3 worm cellular contexts compared by ENCODE assay signal in the genomic region with DNA sequence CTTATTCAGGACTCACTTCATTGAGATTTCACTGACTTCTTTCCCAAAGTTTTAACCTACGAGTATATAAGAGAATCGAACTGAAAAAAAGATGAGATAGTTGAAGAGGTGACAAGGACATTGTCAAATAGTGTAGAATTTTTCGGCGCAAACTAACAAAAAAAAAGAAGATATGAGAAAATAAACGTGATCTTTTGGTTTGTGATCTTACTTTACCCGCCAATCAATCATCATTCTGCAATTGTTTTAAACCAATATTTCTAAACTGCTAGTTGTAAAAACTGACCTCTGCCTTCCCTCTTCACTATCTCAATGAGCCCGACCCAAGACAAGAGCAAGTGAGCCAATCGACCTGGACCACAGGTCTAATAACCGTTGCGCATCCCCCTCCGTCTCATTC.
TF ChIP-seq lines count a peak whose summit lies in the region.

No protein-coding gene starts in this region.

TF ChIP-seq in whole organism, L1 larva, 84 proteins besides CTCF, POLR2A, EP300 and RAD21:
- TF ChIP-seq jun-1 (tag; optimal IDR thresholded peaks at IDR 0.05; lab: Kevin White, UChicago) (no peak), pax-3 (tag; optimal IDR thresholded peaks at IDR 0.05; lab: Kevin White, UChicago) (no peak), nhr-85 (tag; lab: Kevin White, UChicago) (peak; percentile 85), sptf-1 (tag; optimal IDR thresholded peaks at IDR 0.05; lab: Kevin White, UChicago) (no peak), lin-35 (GFP tag; optimal IDR thresholded peaks at IDR 0.05; lab: Kevin White, UChicago) (no peak), sox-4 (tag; optimal IDR thresholded peaks at IDR 0.05; lab: Kevin White, UChicago) (no peak), nhr-76 (tag; optimal IDR thresholded peaks at IDR 0.05; lab: Kevin White, UChicago) (no peak), ama-1 (optimal IDR thresholded peaks at IDR 0.05; lab: Kevin White, UChicago) (no peak), lin-14 (GFP tag; optimal IDR thresholded peaks at IDR 0.05; lab: Kevin White, UChicago) (peak; percentile 26), nhr-90 (tag; optimal IDR thresholded peaks at IDR 0.05; lab: Kevin White, UChicago; ENCODE audit: poor library complexity) (peak; percentile 9), nhr-19 (GFP tag; conservative IDR thresholded peaks at IDR 0.05; lab: Robert Waterston, UW) (0 out of 2 replicates have a peak, but pooled peaks have one; percentile 3), nhr-71 (tag; optimal IDR thresholded peaks at IDR 0.05; lab: Kevin White, UChicago) (peak; percentile 3), swsn-7 (tag; optimal IDR thresholded peaks at IDR 0.05; lab: Kevin White, UChicago) (no peak), egl-13 (tag; optimal IDR thresholded peaks at IDR 0.05; lab: Kevin White, UChicago) (no peak), nhr-28 (tag; optimal IDR thresholded peaks at IDR 0.05; lab: Kevin White, UChicago) (no peak), tbx-2 (tag; optimal IDR thresholded peaks at IDR 0.05; lab: Kevin White, UChicago) (peak; percentile 1), lir-3 (tag; optimal IDR thresholded peaks at IDR 0.05; lab: Kevin White, UChicago; ENCODE audit: poor library complexity) (no peak), nhr-20 (tag; optimal IDR thresholded peaks at IDR 0.05; lab: Kevin White, UChicago) (peak; percentile 46), dpl-1 (GFP tag; optimal IDR thresholded peaks at IDR 0.05; lab: Kevin White, UChicago) (no peak), nhr-47 (tag; optimal IDR thresholded peaks at IDR 0.05; lab: Kevin White, UChicago) (no peak), rnt-1 (tag; optimal IDR thresholded peaks at IDR 0.05; lab: Kevin White, UChicago) (no peak), skn-1 (tag; optimal IDR thresholded peaks at IDR 0.05; lab: Kevin White, UChicago) (no peak)
TF ChIP-seq in whole organism, L1 larva: peak in this region for 7.

TF ChIP-seq in whole organism, L2 larva, 48 proteins besides CTCF, POLR2A, EP300 and RAD21:
- TF ChIP-seq nhr-77 (tag; optimal IDR thresholded peaks at IDR 0.05; lab: Kevin White, UChicago) (no peak), sma-9 (GFP tag; optimal IDR thresholded peaks at IDR 0.05; lab: Kevin White, UChicago) (peak; percentile 28), sma-9 (tag; optimal IDR thresholded peaks at IDR 0.05; lab: Kevin White, UChicago) (no peak)

TF ChIP-seq in whole organism, young adult, 124 proteins besides CTCF, POLR2A, EP300 and RAD21:
- TF ChIP-seq pha-4 (tag; optimal IDR thresholded peaks at IDR 0.05; lab: Kevin White, UChicago) (no peak), F39B2.1 (GFP tag; IDR thresholded peaks at IDR 0.05; lab: Robert Waterston, UW) (0 out of 2 replicates have a peak, but pooled peaks have one; percentile 28), sptf-2 (GFP tag; optimal IDR thresholded peaks at IDR 0.05; lab: Kevin White, UChicago) (no peak)
